Worm (Caenorhabditis elegans) whole organism, early embryonic: ENCODE measurements around the gene str-99.

ENCODE experiments used
- B0310.2 ChIP-seq: sonication (generic microtip); optimal IDR thresholded peaks from 2 replicates; lab custom pipeline; 2016; ENCODE audit warnings: mild to moderate bottlenecking, missing genetic modification characterization, missing compliant biosample characterization
- F13C5.2 ChIP-seq: sonication (generic microtip); optimal IDR thresholded peaks from 2 replicates; lab custom pipeline; 2017; ENCODE audit warnings: mild to moderate bottlenecking, missing genetic modification characterization, inconsistent platforms, missing compliant biosample characterization
- aly-1 ChIP-seq: sonication (generic microtip); optimal IDR thresholded peaks from 2 replicates; lab custom pipeline; 2016; ENCODE audit warnings: missing genetic modification characterization, missing compliant biosample characterization
- ama-1 ChIP-seq: fragments of 150-350 bp; optimal IDR thresholded peaks from 2 replicates; lab custom pipeline; 2014
- ceh-13 ChIP-seq: fragments of 200-800 bp; sonication (Bioruptor generic); optimal IDR thresholded peaks from 2 replicates; lab custom pipeline; 2018; ENCODE audit warnings: mild to moderate bottlenecking, missing genetic modification characterization, missing compliant biosample characterization
- ceh-36 ChIP-seq: sonication (generic microtip); optimal IDR thresholded peaks from 2 replicates; lab custom pipeline; 2016; ENCODE audit warnings: missing genetic modification characterization, inconsistent platforms, missing compliant biosample characterization
- ets-7 ChIP-seq: sonication (generic microtip); optimal IDR thresholded peaks from 2 replicates; lab custom pipeline; 2016; ENCODE audit warnings: missing genotype, missing genetic modification characterization, missing compliant biosample characterization
- flt-1 ChIP-seq: fragments of 200-800 bp; sonication (Bioruptor generic); IDR thresholded peaks from 2 replicates; pipeline ENCODE4 v1.3.6; 2022; ENCODE audit warnings: missing genetic modification characterization, missing compliant biosample characterization
- hmbx-1 ChIP-seq: sonication (generic microtip); optimal IDR thresholded peaks from 2 replicates; lab custom pipeline; 2016; ENCODE audit warnings: mild to moderate bottlenecking, missing genetic modification characterization, missing compliant biosample characterization
- hmg-4 ChIP-seq: fragments of 200-800 bp; sonication (Bioruptor generic); optimal IDR thresholded peaks from 2 replicates; lab custom pipeline; 2018; ENCODE audit warnings: mild to moderate bottlenecking, missing genetic modification characterization, missing compliant biosample characterization
- hnd-1 ChIP-seq: sonication (generic microtip); optimal IDR thresholded peaks from 2 replicates; lab custom pipeline; 2016; ENCODE audit warnings: missing genetic modification characterization, missing compliant biosample characterization
- pes-1 ChIP-seq: fragments of 200-800 bp; sonication (Bioruptor generic); IDR thresholded peaks from 2 replicates; pipeline ENCODE4 v1.3.6; 2022; ENCODE audit warnings: missing genetic modification reagents, missing genetic modification characterization, missing compliant biosample characterization
- scrt-1 ChIP-seq: fragments of 200-800 bp; sonication (Bioruptor generic); IDR thresholded peaks from 2 replicates; pipeline ENCODE4 v1.3.6; 2022; ENCODE audit warnings: missing genetic modification characterization, missing compliant biosample characterization
- sea-1 ChIP-seq: fragments of 200-800 bp; sonication (Bioruptor generic); conservative IDR thresholded peaks from 2 replicates; pipeline ENCODE4 v1.3.6; 2022; ENCODE audit warnings: missing genetic modification characterization, missing compliant biosample characterization
- tbx-11 ChIP-seq: fragments of 200-800 bp; sonication (Bioruptor generic); IDR thresholded peaks from 2 replicates; pipeline ENCODE4 v1.3.6; 2022; ENCODE audit warnings: missing genetic modification characterization, missing compliant biosample characterization
- tbx-37 ChIP-seq: fragments of 200-800 bp; sonication (Bioruptor generic); conservative IDR thresholded peaks from 2 replicates; pipeline ENCODE4 v1.3.6; 2022; ENCODE audit warnings: missing genetic modification reagents, missing genetic modification characterization, missing compliant biosample characterization
- tra-4 ChIP-seq: sonication (generic microtip); optimal IDR thresholded peaks from 2 replicates; lab custom pipeline; 2017; ENCODE audit warnings: missing genetic modification characterization, missing compliant biosample characterization

str-99 gene

ce11 chrV:16171721-16172120 lies 13.4 kb upstream of the str-99 start, which contains the start of gene K05D4.9:
TSS of gene K05D4.9 (minus strand) at chrV:16171821.
- TF ChIP-seq tbx-37 (GFP tag; lab: Robert Waterston, UW) (no peak), scrt-1 (GFP tag; lab: Robert Waterston, UW) (no peak), tbx-11 (GFP tag; lab: Robert Waterston, UW) (no peak), B0310.2 (tag; lab: Kevin White, UChicago) (no peak), hmbx-1 (tag; lab: Kevin White, UChicago) (no peak), ceh-13 (no peak), tra-4 (tag; lab: Kevin White, UChicago) (no peak), ama-1 (lab: Kevin White, UChicago) (no peak), ceh-36 (no peak), hmg-4 (GFP tag; lab: Kevin White, UChicago) (no peak)

DNA sequence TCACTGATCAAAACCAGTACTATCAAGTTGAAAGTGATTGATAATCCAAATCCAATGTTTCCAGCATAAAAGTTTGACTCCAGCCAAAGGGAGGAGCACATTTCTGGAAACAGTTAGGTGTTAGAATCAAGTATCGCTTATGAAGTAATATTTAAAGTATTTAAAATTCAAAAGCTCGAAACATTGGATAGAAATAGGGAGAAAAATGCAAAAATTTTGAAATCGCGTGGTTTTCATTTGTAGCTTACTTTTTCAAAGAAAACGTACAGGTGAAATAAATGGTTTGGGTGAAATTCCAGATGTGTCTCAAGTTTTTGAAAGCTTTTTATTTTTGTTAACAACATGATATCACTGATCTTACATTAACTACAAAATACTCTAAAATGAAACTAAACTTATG lies 10.7 kb upstream of the str-99 start, which contains the start of gene str-111:
Gene str-111, minus strand, starts transcription at position 101 of the 400 bp plus-strand sequence.
- TF ChIP-seq F13C5.2, result no peak
- TF ChIP-seq tbx-11 (GFP tag; lab: Robert Waterston, UW), result no peak
- TF ChIP-seq hmbx-1 (tag; lab: Kevin White, UChicago), result no peak

- TF ChIP-seq hmg-4 (GFP tag; lab: Kevin White, UChicago) (no peak), scrt-1 (GFP tag; lab: Robert Waterston, UW) (no peak), tbx-11 (GFP tag; lab: Robert Waterston, UW) (no peak), pes-1 (GFP tag; lab: Robert Waterston, UW) (no peak), hnd-1 (tag; lab: Kevin White, UChicago) (no peak), sea-1 (GFP tag; lab: Robert Waterston, UW) (no peak), tbx-37 (GFP tag; lab: Robert Waterston, UW) (no peak), ceh-13 (no peak), hmbx-1 (tag; lab: Kevin White, UChicago) (no peak), flt-1 (GFP tag; lab: Robert Waterston, UW) (no peak), B0310.2 (tag; lab: Kevin White, UChicago) (no peak), ets-7 (no peak), aly-1 (tag; lab: Kevin White, UChicago) (no peak), ceh-36 (no peak), F13C5.2 (no peak), tra-4 (tag; lab: Kevin White, UChicago) (no peak), ama-1 (lab: Kevin White, UChicago) (no peak)
Observed at ce11 chrV:16165936-16166335, 7.6 kb upstream of the str-99 start, which contains the start of gene str-108. TSS of gene str-108 (plus strand) at chrV:16166236.

ce11 chrV:16163719-16164118 lies 5.4 kb upstream of the str-99 start, which contains the start of gene F10A3.12:
TSS of gene F10A3.12 (plus strand) at chrV:16164019.
- TF ChIP-seq sea-1 (GFP tag; lab: Robert Waterston, UW) (no peak), hmg-4 (GFP tag; lab: Kevin White, UChicago) (no peak), ceh-36 (no peak), F13C5.2 (no peak), ama-1 (lab: Kevin White, UChicago) (no peak), aly-1 (tag; lab: Kevin White, UChicago) (no peak), ceh-13 (no peak), flt-1 (GFP tag; lab: Robert Waterston, UW) (no peak), B0310.2 (tag; lab: Kevin White, UChicago) (no peak), tra-4 (tag; lab: Kevin White, UChicago) (no peak), hmbx-1 (tag; lab: Kevin White, UChicago) (no peak), tbx-37 (GFP tag; lab: Robert Waterston, UW) (no peak), hnd-1 (tag; lab: Kevin White, UChicago) (no peak), scrt-1 (GFP tag; lab: Robert Waterston, UW) (no peak), tbx-11 (GFP tag; lab: Robert Waterston, UW) (no peak)

- TF ChIP-seq B0310.2 (tag; lab: Kevin White, UChicago) (no peak), tbx-11 (GFP tag; lab: Robert Waterston, UW) (no peak), flt-1 (GFP tag; lab: Robert Waterston, UW) (no peak), aly-1 (tag; lab: Kevin White, UChicago) (no peak), hmbx-1 (tag; lab: Kevin White, UChicago) (no peak), ama-1 (lab: Kevin White, UChicago) (no peak), tra-4 (tag; lab: Kevin White, UChicago) (no peak), tbx-37 (GFP tag; lab: Robert Waterston, UW) (no peak), ets-7 (no peak), hmg-4 (GFP tag; lab: Kevin White, UChicago) (no peak), hnd-1 (tag; lab: Kevin White, UChicago) (no peak), pes-1 (GFP tag; lab: Robert Waterston, UW) (no peak), sea-1 (GFP tag; lab: Robert Waterston, UW) (no peak), ceh-36 (no peak)
Observed at ce11 chrV:16162124-16162735, 3.9 kb upstream of the str-99 start, which contains the start of the genes str-109 and F10A3.11. TSS of gene str-109 (minus strand) at chrV:16162224. TSS of gene F10A3.11 (plus strand) at chrV:16162685.

DNA sequence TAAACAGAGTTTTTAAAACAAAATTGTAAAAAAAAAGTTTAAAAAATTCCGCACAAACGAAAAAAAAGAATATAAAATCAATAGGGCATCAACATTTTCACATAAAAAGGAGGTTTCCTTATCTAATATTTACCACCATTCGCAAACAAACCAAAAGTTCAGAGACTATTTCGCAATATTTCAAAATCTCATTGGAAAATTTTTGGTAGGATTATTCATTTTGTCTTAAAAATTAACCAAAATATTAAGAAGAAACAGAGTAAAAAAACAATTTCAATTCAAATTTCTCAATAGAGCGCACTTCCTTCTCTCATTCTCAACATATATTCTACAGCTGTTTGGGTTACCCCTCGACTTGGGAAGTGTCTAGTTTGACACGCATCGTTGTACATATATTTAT lies 1.8 kb upstream of the str-99 start:
- TF ChIP-seq pes-1 (GFP tag; lab: Robert Waterston, UW), result no peak
- TF ChIP-seq tbx-37 (GFP tag; lab: Robert Waterston, UW), result no peak
- TF ChIP-seq hmbx-1 (tag; lab: Kevin White, UChicago), result no peak
- TF ChIP-seq hmg-4 (GFP tag; lab: Kevin White, UChicago), result no peak
- no peak for TF ChIP-seq aly-1 (tag; lab: Kevin White, UChicago)
- TF ChIP-seq tbx-11 (GFP tag; lab: Robert Waterston, UW), result no peak
- TF ChIP-seq tra-4 (tag; lab: Kevin White, UChicago), result no peak
- TF ChIP-seq flt-1 (GFP tag; lab: Robert Waterston, UW), result no peak
- no peak for TF ChIP-seq ceh-36
- no peak for TF ChIP-seq sea-1 (GFP tag; lab: Robert Waterston, UW)
- no peak for TF ChIP-seq ets-7
- no peak for TF ChIP-seq scrt-1 (GFP tag; lab: Robert Waterston, UW)
- TF ChIP-seq B0310.2 (tag; lab: Kevin White, UChicago), result no peak
- TF ChIP-seq ama-1 (lab: Kevin White, UChicago), result no peak
- TF ChIP-seq hnd-1 (tag; lab: Kevin White, UChicago), result no peak
